Worm (Caenorhabditis elegans) whole organism, L1 larva: Measurements from ENCODE around the gene fbxb-16.

ENCODE experiments used
- lin-15B ChIP-seq: fragments of 150-350 bp; sonication (generic microtip); optimal IDR thresholded peaks from 3 replicates; lab custom pipeline; 2014; ENCODE audit warnings: missing biosample characterization, missing genetic modification characterization
- ztf-4 ChIP-seq: fragments of 150-350 bp; optimal IDR thresholded peaks from 2 replicates; lab custom pipeline; 2014; ENCODE audit warnings: missing biosample characterization, missing genetic modification characterization

ce11 chrII:1666025-1666424 is 14.3 kb upstream of the fbxb-16 start, which contains the start of gene srlf-29:
- TF ChIP-seq lin-15B (tag; lab: Kevin White, UChicago) (no peak), ztf-4 (tag; lab: Kevin White, UChicago) (no peak)
